Fruit fly (Drosophila melanogaster): ENCODE results near the gene Aduk.

Aduk gene

DNA sequence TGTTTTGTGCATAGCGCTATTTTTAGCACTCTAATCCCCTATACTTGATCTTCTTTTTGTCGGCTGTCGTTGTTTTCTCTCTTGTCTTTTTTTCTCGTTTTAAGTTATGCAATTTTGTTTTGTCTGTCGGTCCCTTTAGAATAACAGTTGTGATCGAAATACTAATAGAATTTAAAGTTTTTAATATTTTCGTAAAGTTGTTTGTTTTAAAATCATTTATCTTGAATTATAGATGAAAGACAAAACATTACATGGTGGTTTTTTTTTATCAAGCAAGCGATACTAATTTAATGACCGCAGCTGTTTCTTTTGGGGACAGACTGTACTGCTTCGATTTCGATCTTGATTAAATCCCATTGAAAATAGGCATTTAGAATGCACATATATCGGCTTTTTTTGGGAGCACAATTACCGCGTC, 10.3 kb upstream of the Aduk start (continued):
- no peak for TF ChIP-seq CG1024 (GFP tag; IDR thresholded peaks at IDR 0.05)
- no peak for TF ChIP-seq Oaz (GFP tag; IDR thresholded peaks at IDR 0.05)
- TF ChIP-seq CG10366 (GFP tag; IDR thresholded peaks at IDR 0.05): peak; percentile 49
- no peak for TF ChIP-seq CG14667 (GFP tag; IDR thresholded peaks at IDR 0.05)
- TF ChIP-seq aop (GFP tag; IDR thresholded peaks at IDR 0.05): no peak
- no peak for TF ChIP-seq Taf1 (GFP tag; IDR thresholded peaks at IDR 0.05)
- no peak for TF ChIP-seq CG7786 (GFP tag; optimal IDR thresholded peaks at IDR 0.05)
- TF ChIP-seq Neu2 (GFP tag; optimal IDR thresholded peaks at IDR 0.05; ENCODE audit: borderline replicate concordance): no peak
- TF ChIP-seq CG1647 (GFP tag; optimal IDR thresholded peaks at IDR 0.05): no peak
- 0 out of 2 replicates have a peak, but pooled peaks have one; percentile 44 for TF ChIP-seq chm (GFP tag; IDR thresholded peaks at IDR 0.05)
- TF ChIP-seq rib (GFP tag; IDR thresholded peaks at IDR 0.05): no peak
- no peak for TF ChIP-seq nau (GFP tag; optimal IDR thresholded peaks at IDR 0.05)
- peak; percentile 25 for TF ChIP-seq CG8089 (GFP tag; optimal IDR thresholded peaks at IDR 0.05)
- TF ChIP-seq CG11696 (GFP tag; IDR thresholded peaks at IDR 0.05): peak; percentile 93
- TF ChIP-seq CG9437 (GFP tag; optimal IDR thresholded peaks at IDR 0.05): peak; percentile 47
- no peak for TF ChIP-seq CG16815 (GFP tag; optimal IDR thresholded peaks at IDR 0.05)
- TF ChIP-seq Dll (GFP tag; IDR thresholded peaks at IDR 0.05; ENCODE audit: partially characterized antibody): no peak
- TF ChIP-seq CG14441 (GFP tag; IDR thresholded peaks at IDR 0.05): no peak
- 0 out of 3 replicates have a peak, but pooled peaks have one; percentile 31 for TF ChIP-seq CG2889 (GFP tag; IDR thresholded peaks at IDR 0.05)
- TF ChIP-seq CG13296 (GFP tag; optimal IDR thresholded peaks at IDR 0.05): no peak
- no peak for TF ChIP-seq CG13287 (GFP tag; IDR thresholded peaks at IDR 0.05; ENCODE audit: partially characterized antibody)
- peak; percentile 59 for TF ChIP-seq CG12659 (GFP tag; optimal IDR thresholded peaks at IDR 0.05)
- peak; percentile 27 for TF ChIP-seq CG18764 (GFP tag; optimal IDR thresholded peaks at IDR 0.05)
- no peak for TF ChIP-seq CG8765 (GFP tag; IDR thresholded peaks at IDR 0.05)
- TF ChIP-seq CG3838 (GFP tag; optimal IDR thresholded peaks at IDR 0.05): no peak
- no peak for TF ChIP-seq Deaf1 (tag; optimal IDR thresholded peaks at IDR 0.05)
- TF ChIP-seq da (GFP tag; optimal IDR thresholded peaks at IDR 0.05): no peak
- no peak for TF ChIP-seq ato (GFP tag; IDR thresholded peaks at IDR 0.05; ENCODE audit: partially characterized antibody)
- TF ChIP-seq Antp (GFP tag; optimal IDR thresholded peaks at IDR 0.05): peak; percentile 15
- peak; percentile 40 for TF ChIP-seq lab (GFP tag; optimal IDR thresholded peaks at IDR 0.05)
- TF ChIP-seq CG12071 (GFP tag; optimal IDR thresholded peaks at IDR 0.05): no peak
- TF ChIP-seq CG3281 (GFP tag; optimal IDR thresholded peaks at IDR 0.05): no peak
- TF ChIP-seq prd (optimal IDR thresholded peaks at IDR 0.05): no peak
- 0 out of 3 replicates have a peak, but pooled peaks have one; percentile 30 for TF ChIP-seq prd (GFP tag; IDR thresholded peaks at IDR 0.05)
- TF ChIP-seq CG2712 (tag; optimal IDR thresholded peaks at IDR 0.05): peak; percentile 42
- TF ChIP-seq CG7271 (tag; optimal IDR thresholded peaks at IDR 0.05): peak; percentile 23
- TF ChIP-seq CoRest (tag; optimal IDR thresholded peaks at IDR 0.05): peak; percentile 62
- peak; percentile 60 for TF ChIP-seq slbo (GFP tag; IDR thresholded peaks at IDR 0.05)
- TF ChIP-seq CG16863 (GFP tag; optimal IDR thresholded peaks at IDR 0.05): peak; percentile 45
- TF ChIP-seq CG7556 (GFP tag; optimal IDR thresholded peaks at IDR 0.05): peak; percentile 57
- peak; percentile 35 for TF ChIP-seq run (tag; optimal IDR thresholded peaks at IDR 0.05)
- TF ChIP-seq CG6254 (GFP tag; optimal IDR thresholded peaks at IDR 0.05): peak; percentile 37
- TF ChIP-seq bbx (GFP tag; IDR thresholded peaks at IDR 0.05; ENCODE audit: partially characterized antibody): no peak
- TF ChIP-seq jing (GFP tag; optimal IDR thresholded peaks at IDR 0.05): no peak
- peak; percentile 35 to 47 for TF ChIP-seq dpn (GFP tag; optimal IDR thresholded peaks at IDR 0.05)
- TF ChIP-seq Med (GFP tag): peak; percentile 77
- peak; percentile 43 for TF ChIP-seq CG4424 (GFP tag; optimal IDR thresholded peaks at IDR 0.05)
- peak; percentile 48 for TF ChIP-seq pum (GFP tag; optimal IDR thresholded peaks at IDR 0.05)
- TF ChIP-seq CG4820 (GFP tag; optimal IDR thresholded peaks at IDR 0.05): peak; percentile 33
- peak; percentile 4 for TF ChIP-seq CG9727 (GFP tag; optimal IDR thresholded peaks at IDR 0.05)
- no peak for TF ChIP-seq hb (GFP tag; IDR thresholded peaks at IDR 0.05; ENCODE audit: partially characterized antibody)

Measured in whole organism, embryonic.